Fruit fly (Drosophila melanogaster) whole organism, embryonic: Measurements from ENCODE around the gene CG5846.
A peak's percentile ranks its signal among the peaks of the same experiment; 100 is the strongest.

ENCODE experiments used
- B-H2 ChIP-seq: fragments of 200-800 bp; sonication (Bioruptor generic); optimal IDR thresholded peaks from 2 replicates; lab custom pipeline; 2018; ENCODE audit warnings: missing biosample characterization, mild to moderate bottlenecking, missing genetic modification characterization
- CG10209 ChIP-seq: fragments of 200-800 bp; sonication (Bioruptor generic); optimal IDR thresholded peaks from 3 replicates; lab custom pipeline; 2017; ENCODE audit warnings: missing biosample characterization, mild to moderate bottlenecking, missing genetic modification characterization, missing genetic modification reagents
- CG10274 ChIP-seq: fragments of 200-800 bp; sonication (Bioruptor generic); optimal IDR thresholded peaks from 3 replicates; lab custom pipeline; 2017; ENCODE audit warnings: missing biosample characterization, mild to moderate bottlenecking, missing genetic modification characterization
- CG10366 ChIP-seq: fragments of 200-800 bp; sonication (Bioruptor generic); IDR thresholded peaks from 2 replicates; pipeline ENCODE4 v1.3.6; 2022; ENCODE audit warnings: missing biosample characterization, missing genetic modification characterization
- CG13624 ChIP-seq: fragments of 200-800 bp; sonication (Bioruptor generic); optimal IDR thresholded peaks from 2 replicates; lab custom pipeline; 2016; ENCODE audit warnings: missing biosample characterization, missing genetic modification characterization
- CG13894 ChIP-seq: fragments of 200-800 bp; sonication (Bioruptor generic); optimal IDR thresholded peaks from 3 replicates; lab custom pipeline; 2018; ENCODE audit warnings: missing biosample characterization, mild to moderate bottlenecking, missing genetic modification characterization, moderate library complexity
- CG15011 ChIP-seq: fragments of 200-800 bp; sonication (Bioruptor generic); optimal IDR thresholded peaks from 3 replicates; lab custom pipeline; 2018; ENCODE audit warnings: missing biosample characterization, mild to moderate bottlenecking, missing genetic modification characterization
- CG15073 ChIP-seq: fragments of 200-800 bp; sonication (Bioruptor generic); optimal IDR thresholded peaks from 2 replicates; lab custom pipeline; 2016; ENCODE audit warnings: missing biosample characterization, missing genetic modification characterization
- CG1603 ChIP-seq: fragments of 200-800 bp; sonication (Bioruptor generic); optimal IDR thresholded peaks from 2 replicates; lab custom pipeline; 2019; ENCODE audit warnings: missing biosample characterization, mild to moderate bottlenecking, missing genetic modification characterization, moderate library complexity
- CG1832 ChIP-seq: fragments of 200-800 bp; sonication (Bioruptor generic); optimal IDR thresholded peaks from 2 replicates; lab custom pipeline; 2017; ENCODE audit warnings: missing biosample characterization, mild to moderate bottlenecking, missing genetic modification characterization, inconsistent platforms
- CG18599 ChIP-seq: fragments of 200-800 bp; sonication (Bioruptor generic); optimal IDR thresholded peaks from 3 replicates; lab custom pipeline; 2017; ENCODE audit warnings: missing biosample characterization, missing genetic modification characterization, mild to moderate bottlenecking, moderate library complexity, missing genetic modification reagents
- CG30020 ChIP-seq: fragments of 200-800 bp; optimal IDR thresholded peaks from 2 replicates; lab custom pipeline; 2019; ENCODE audit warnings: missing biosample characterization, mild to moderate bottlenecking, missing genetic modification characterization, moderate library complexity
- CG3065 ChIP-seq: fragments of 200-800 bp; sonication (Bioruptor generic); optimal IDR thresholded peaks from 2 replicates; lab custom pipeline; 2016; ENCODE audit warnings: missing biosample characterization, missing genetic modification characterization
- CG31388 ChIP-seq: fragments of 200-800 bp; sonication (Bioruptor generic); optimal IDR thresholded peaks from 2 replicates; lab custom pipeline; 2016; ENCODE audit warnings: missing biosample characterization, missing genetic modification characterization
- CG3726 ChIP-seq: fragments of 200-800 bp; sonication (Bioruptor generic); IDR thresholded peaks from 3 replicates; pipeline ENCODE4, ENCODE4 v1.3.6; 2022; ENCODE audit warnings: missing biosample characterization, missing genetic modification characterization
- CG3847 ChIP-seq: fragments of 200-800 bp; sonication (Bioruptor generic); IDR thresholded peaks from 2 replicates; pipeline ENCODE4 v1.3.6; 2022; ENCODE audit warnings: missing biosample characterization, missing genetic modification characterization
- CG7271 ChIP-seq: fragments of 200-800 bp; sonication (Bioruptor generic); optimal IDR thresholded peaks from 2 replicates; lab custom pipeline; 2018; ENCODE audit warnings: missing biosample characterization, mild to moderate bottlenecking, missing genetic modification characterization, moderate library complexity
- CG7556 ChIP-seq: fragments of 200-800 bp; sonication (Bioruptor generic); optimal IDR thresholded peaks from 2 replicates; lab custom pipeline; 2017; ENCODE audit warnings: missing biosample characterization, mild to moderate bottlenecking, missing genetic modification characterization
- CG7745 ChIP-seq: fragments of 200-800 bp; sonication (Bioruptor generic); optimal IDR thresholded peaks from 2 replicates; lab custom pipeline; 2018; ENCODE audit warnings: missing biosample characterization, mild to moderate bottlenecking, missing genetic modification characterization, moderate library complexity
- CG8359 ChIP-seq: fragments of 200-800 bp; sonication (Bioruptor generic); optimal IDR thresholded peaks from 2 replicates; lab custom pipeline; 2017; ENCODE audit warnings: missing biosample characterization, mild to moderate bottlenecking, missing genetic modification characterization, borderline replicate concordance
- CG8388 ChIP-seq: fragments of 200-800 bp; sonication (Bioruptor generic); optimal IDR thresholded peaks from 2 replicates; lab custom pipeline; 2019; ENCODE audit warnings: missing biosample characterization, mild to moderate bottlenecking, missing genetic modification characterization, moderate library complexity
- CG9727 ChIP-seq: fragments of 200-800 bp; sonication (Bioruptor generic); optimal IDR thresholded peaks from 3 replicates; lab custom pipeline; 2017; ENCODE audit warnings: missing biosample characterization, mild to moderate bottlenecking, missing genetic modification characterization
- HLH4C ChIP-seq: fragments of 200-800 bp; sonication (Bioruptor generic); IDR thresholded peaks from 3 replicates; pipeline ENCODE4 v1.3.6; 2022; ENCODE audit warnings: missing biosample characterization, missing genetic modification characterization; ENCODE audit not compliant: partially characterized antibody
- MBD-R2 ChIP-seq: fragments of 200-800 bp; sonication (Bioruptor generic); IDR thresholded peaks from 2 replicates; pipeline ENCODE4 v1.3.6; 2022; ENCODE audit warnings: missing biosample characterization, missing genetic modification characterization
- Nf-YB ChIP-seq: fragments of 200-800 bp; sonication (Bioruptor generic); optimal IDR thresholded peaks from 3 replicates; lab custom pipeline; 2019; ENCODE audit warnings: missing biosample characterization, mild to moderate bottlenecking, missing genetic modification characterization, moderate library complexity
- Sox100B ChIP-seq: fragments of 200-800 bp; sonication (Bioruptor generic); optimal IDR thresholded peaks from 3 replicates; lab custom pipeline; 2018; ENCODE audit warnings: missing biosample characterization, mild to moderate bottlenecking, missing genetic modification characterization
- TFAM ChIP-seq: fragments of 200-800 bp; sonication (Bioruptor generic); optimal IDR thresholded peaks from 2 replicates; lab custom pipeline; 2017; ENCODE audit warnings: missing biosample characterization, missing genetic modification characterization, inconsistent platforms
- Tbp ChIP-seq: fragments of >200 bp; optimal IDR thresholded peaks from 2 replicates; lab custom pipeline; 2018; ENCODE audit warnings: missing biosample characterization, missing genetic modification characterization
- bab2 ChIP-seq: fragments of 200-800 bp; sonication (Bioruptor generic); optimal IDR thresholded peaks from 2 replicates; lab custom pipeline; 2016; ENCODE audit warnings: missing biosample characterization, missing genetic modification characterization
- bbx ChIP-seq: fragments of 200-800 bp; sonication (Bioruptor generic); IDR thresholded peaks from 2 replicates; pipeline ENCODE4 v1.3.6; 2022; ENCODE audit warnings: missing biosample characterization, missing genetic modification characterization; ENCODE audit not compliant: partially characterized antibody
- emc ChIP-seq: fragments of 200-800 bp; sonication (Bioruptor generic); optimal IDR thresholded peaks from 2 replicates; lab custom pipeline; 2016; ENCODE audit warnings: missing biosample characterization, missing genetic modification characterization
- gce ChIP-seq: fragments of 200-800 bp; sonication (Bioruptor generic); IDR thresholded peaks from 3 replicates; pipeline ENCODE4 v1.3.6; 2022; ENCODE audit warnings: missing biosample characterization, missing genetic modification characterization
- gfzf ChIP-seq: fragments of 200-800 bp; sonication (Bioruptor generic); optimal IDR thresholded peaks from 2 replicates; lab custom pipeline; 2016; ENCODE audit warnings: missing biosample characterization, mild to moderate bottlenecking, missing genetic modification characterization, moderate library complexity
- hth ChIP-seq: fragments of >200 bp; optimal IDR thresholded peaks from 2 replicates; lab custom pipeline; 2017; ENCODE audit warnings: inconsistent platforms
- kni ChIP-seq: fragments of 200-800 bp; sonication (Bioruptor generic); optimal IDR thresholded peaks from 3 replicates; lab custom pipeline; 2017; ENCODE audit warnings: mild to moderate bottlenecking, missing biosample characterization, missing genetic modification reagents, missing genetic modification characterization
- mld ChIP-seq: fragments of 200-800 bp; sonication (Bioruptor generic); IDR thresholded peaks from 3 replicates; pipeline ENCODE4 v1.3.6; 2022; ENCODE audit warnings: missing biosample characterization, missing genetic modification characterization; ENCODE audit not compliant: partially characterized antibody
- nau ChIP-seq: fragments of 200-800 bp; sonication (Bioruptor generic); optimal IDR thresholded peaks from 3 replicates; lab custom pipeline; 2017; ENCODE audit warnings: missing biosample characterization, mild to moderate bottlenecking, missing genetic modification characterization, missing genetic modification reagents
- org-1 ChIP-seq: fragments of 200-800 bp; sonication (Bioruptor generic); optimal IDR thresholded peaks from 2 replicates; lab custom pipeline; 2017; ENCODE audit warnings: missing biosample characterization, missing genetic modification characterization
- pb ChIP-seq: fragments of 200-800 bp; sonication (Bioruptor generic); optimal IDR thresholded peaks from 3 replicates; lab custom pipeline; 2016; ENCODE audit warnings: missing biosample characterization, missing genetic modification characterization
- phol ChIP-seq: fragments of 200-800 bp; sonication (Bioruptor generic); optimal IDR thresholded peaks from 3 replicates; lab custom pipeline; 2018; ENCODE audit warnings: missing biosample characterization, mild to moderate bottlenecking, missing genetic modification characterization, moderate library complexity
- ranshi ChIP-seq: fragments of 200-800 bp; sonication (Bioruptor generic); IDR thresholded peaks from 2 replicates; pipeline ENCODE4 v1.3.6; 2022; ENCODE audit warnings: missing biosample characterization, missing genetic modification characterization
- sc ChIP-seq, 3 experiments: fragments of >200 bp in 2 of 3; fragments of 200-800 bp in 1 of 3; sonication (Bioruptor generic) in 1 of 3; optimal IDR thresholded peaks; 2 replicates in 2 of 3; 3 replicates in 1 of 3; lab custom pipeline; 2017; ENCODE audit warnings: mild to moderate bottlenecking in 1 of 3, missing biosample characterization in 1 of 3, missing genetic modification characterization in 1 of 3, missing genetic modification reagents in 1 of 3
- sd ChIP-seq: fragments of 200-800 bp; sonication (Bioruptor generic); optimal IDR thresholded peaks from 3 replicates; lab custom pipeline; 2018; ENCODE audit warnings: missing biosample characterization, mild to moderate bottlenecking, missing genetic modification characterization, moderate library complexity
- shn ChIP-seq: fragments of 200-800 bp; sonication (Bioruptor generic); optimal IDR thresholded peaks from 3 replicates; lab custom pipeline; 2016; ENCODE audit warnings: missing biosample characterization, missing genetic modification characterization
- tin ChIP-seq: fragments of 200-800 bp; sonication (Bioruptor generic); optimal IDR thresholded peaks from 3 replicates; lab custom pipeline; 2016; ENCODE audit warnings: missing biosample characterization, missing genetic modification characterization
- unc-4 ChIP-seq: fragments of 200-800 bp; sonication (Bioruptor generic); IDR thresholded peaks from 2 replicates; pipeline ENCODE4 v1.3.6; 2022; ENCODE audit warnings: missing biosample characterization, missing genetic modification characterization; ENCODE audit not compliant: partially characterized antibody
- vvl ChIP-seq: fragments of 200-800 bp; sonication (Bioruptor generic); IDR thresholded peaks from 2 replicates; pipeline ENCODE4 v1.3.6; 2022; ENCODE audit warnings: missing biosample characterization, missing genetic modification characterization

Gene CG5846

dm6 chr2L:9907320-9908256 is 49.4 kb downstream of the CG5846 start (continued):
- TF ChIP-seq B-H2 (GFP tag; lab: Kevin White, UChicago), result no peak
- TF ChIP-seq CG1603 (tag; lab: Kevin White, UChicago), result no peak
- TF ChIP-seq CG3726, result 0 out of 3 replicates have a peak, but pooled peaks have one; percentile 12
- no peak for TF ChIP-seq gfzf (GFP tag; lab: Kevin White, UChicago)
- no peak for TF ChIP-seq CG8388
- TF ChIP-seq CG31388 (GFP tag; lab: Kevin White, UChicago), result no peak
- no peak for TF ChIP-seq emc (GFP tag; lab: Kevin White, UChicago)
- no peak for TF ChIP-seq org-1 (GFP tag; lab: Kevin White, UChicago)
- TF ChIP-seq gce (GFP tag; lab: Robert Waterston, UW), result no peak
- peak; percentile 40 for TF ChIP-seq sd
- no peak for TF ChIP-seq CG7745
- no peak for TF ChIP-seq CG10209 (GFP tag; lab: Kevin White, UChicago)
- TF ChIP-seq CG15011, result no peak
- no peak for TF ChIP-seq CG15073 (GFP tag; lab: Kevin White, UChicago)
- no peak for TF ChIP-seq CG10274 (GFP tag; lab: Kevin White, UChicago)
- TF ChIP-seq pb (GFP tag; lab: Kevin White, UChicago), result peak; percentile 11
- TF ChIP-seq Sox100B (GFP tag; lab: Kevin White, UChicago), result peak; percentile 4
- peak; percentile 46 for TF ChIP-seq CG1832
- no peak for TF ChIP-seq unc-4 (GFP tag; lab: Robert Waterston, UW)
- peak; percentile 30 for TF ChIP-seq nau (GFP tag; lab: Kevin White, UChicago)
- TF ChIP-seq vvl, result peak; percentile 7; the same call in 1 of the 2 replicates
- TF ChIP-seq CG10366 (GFP tag; lab: Robert Waterston, UW), result no peak
- TF ChIP-seq phol, result no peak
- TF ChIP-seq CG7556 (GFP tag; lab: Kevin White, UChicago), result no peak
- no peak for TF ChIP-seq mld (GFP tag; lab: Robert Waterston, UW)
- no peak for TF ChIP-seq CG9727 (GFP tag; lab: Kevin White, UChicago)
- no peak for TF ChIP-seq CG7271 (tag; lab: Kevin White, UChicago)
- TF ChIP-seq ranshi (GFP tag; lab: Robert Waterston, UW), result no peak
- TF ChIP-seq HLH4C (GFP tag; lab: Robert Waterston, UW), result no peak
- TF ChIP-seq kni, result peak; percentile 27
- TF ChIP-seq TFAM (GFP tag; lab: Kevin White, UChicago), result no peak
- peak; percentile 20; the same call in 1 of the 2 replicates for TF ChIP-seq MBD-R2
- peak; percentile 33 for TF ChIP-seq Nf-YB (GFP tag; lab: Kevin White, UChicago)
- no peak for TF ChIP-seq bbx
- TF ChIP-seq Tbp (GFP tag; lab: Kevin White, UChicago), result no peak
- peak; percentile 2 for TF ChIP-seq CG13624
- TF ChIP-seq bab2 (GFP tag; lab: Kevin White, UChicago), result no peak
- TF ChIP-seq CG18599 (GFP tag; lab: Kevin White, UChicago), result no peak
- no peak for TF ChIP-seq CG3065
- TF ChIP-seq CG30020 (tag; lab: Kevin White, UChicago), result no peak
- no peak for TF ChIP-seq sc (optimal IDR thresholded peaks at IDR 0.05; lab: Kevin White, UChicago)
- no peak for TF ChIP-seq sc (GFP tag; optimal IDR thresholded peaks at IDR 0.05; lab: Kevin White, UChicago)
- no peak for TF ChIP-seq hth
- peak; percentile 0 for TF ChIP-seq CG13894 (tag; lab: Kevin White, UChicago)
- TF ChIP-seq CG3847 (GFP tag; lab: Robert Waterston, UW), result peak; percentile 20; the same call in 1 of the 2 replicates
- TF ChIP-seq shn (GFP tag; lab: Kevin White, UChicago), result no peak
- no peak for TF ChIP-seq tin (GFP tag; lab: Kevin White, UChicago)
- TF ChIP-seq CG8359 (GFP tag; lab: Kevin White, UChicago), result no peak
